Fruit fly (Drosophila melanogaster) whole organism, adult: ENCODE data around the gene CG7810.

Experiments used
- CG11617 ChIP-seq: fragments of 200-800 bp; sonication (Bioruptor generic); optimal IDR thresholded peaks from 2 replicates; lab custom pipeline; 2017; ENCODE audit warnings: mild to moderate bottlenecking, missing biosample characterization, missing genetic modification reagents, missing genetic modification characterization
- CG1620 ChIP-seq: fragments of 200-800 bp; sonication (Bioruptor generic); optimal IDR thresholded peaks from 2 replicates; lab custom pipeline; 2016; ENCODE audit warnings: missing biosample characterization, missing genetic modification characterization
- CG33017 ChIP-seq: fragments of 200-800 bp; sonication (Bioruptor generic); optimal IDR thresholded peaks from 2 replicates; lab custom pipeline; 2018; ENCODE audit warnings: missing biosample characterization, mild to moderate bottlenecking, missing genetic modification characterization, moderate library complexity
- CG7101 ChIP-seq: fragments of 200-800 bp; sonication (Bioruptor generic); optimal IDR thresholded peaks from 2 replicates; lab custom pipeline; 2018; ENCODE audit warnings: missing biosample characterization, mild to moderate bottlenecking, missing genetic modification characterization, moderate library complexity
- Crg-1 ChIP-seq: fragments of 200-800 bp; sonication (Bioruptor generic); optimal IDR thresholded peaks from 2 replicates; lab custom pipeline; 2016; ENCODE audit warnings: missing biosample characterization, missing genetic modification characterization
- Hr96 ChIP-seq: fragments of 200-800 bp; sonication (Bioruptor generic); optimal IDR thresholded peaks from 2 replicates; lab custom pipeline; 2016; ENCODE audit warnings: missing biosample characterization, missing genetic modification characterization
- bab1 ChIP-seq: fragments of 200-800 bp; sonication (Bioruptor generic); optimal IDR thresholded peaks from 3 replicates; lab custom pipeline; 2019; ENCODE audit warnings: missing biosample characterization, mild to moderate bottlenecking, missing genetic modification characterization, moderate library complexity
- toe ChIP-seq: fragments of 200-800 bp; sonication (Bioruptor generic); optimal IDR thresholded peaks from 2 replicates; lab custom pipeline; 2016; ENCODE audit warnings: missing biosample characterization, missing genetic modification characterization

dm6 chr2L:8268679-8269078 lies 42.3 kb downstream of the CG7810 start:
- no peak for TF ChIP-seq toe (GFP tag; lab: Kevin White, UChicago)
- TF ChIP-seq Hr96 (GFP tag; lab: Kevin White, UChicago) = no peak
- no peak for TF ChIP-seq CG7101 (tag; lab: Kevin White, UChicago)
- no peak for TF ChIP-seq bab1 (GFP tag; lab: Kevin White, UChicago)
- no peak for TF ChIP-seq CG33017 (tag; lab: Kevin White, UChicago)
- no peak for TF ChIP-seq CG11617 (GFP tag; lab: Kevin White, UChicago)
- no peak for TF ChIP-seq Crg-1 (GFP tag; lab: Kevin White, UChicago)
- TF ChIP-seq CG1620 (GFP tag; lab: Kevin White, UChicago) = no peak
